Worm (Caenorhabditis elegans) whole organism, late embryonic: Measurements from ENCODE around the gene str-90.

ENCODE experiments used
- C08G9.2 ChIP-seq: sonication (generic microtip); optimal IDR thresholded peaks from 2 replicates; lab custom pipeline; 2016; ENCODE audit warnings: mild to moderate bottlenecking, missing genetic modification characterization, moderate library complexity, missing compliant biosample characterization
- C38D4.7 ChIP-seq: fragments of 200-800 bp; sonication (Bioruptor generic); optimal IDR thresholded peaks from 2 replicates; lab custom pipeline; 2018; ENCODE audit warnings: mild to moderate bottlenecking, missing genetic modification characterization, moderate library complexity, missing compliant biosample characterization
- K02D7.2 ChIP-seq: sonication (generic microtip); optimal IDR thresholded peaks from 2 replicates; lab custom pipeline; 2017; ENCODE audit warnings: mild to moderate bottlenecking, missing genetic modification characterization, missing compliant biosample characterization
- T23F11.4 ChIP-seq: fragments of 200-800 bp; sonication (Bioruptor generic); optimal IDR thresholded peaks from 2 replicates; lab custom pipeline; 2018; ENCODE audit warnings: mild to moderate bottlenecking, missing genetic modification characterization, missing compliant biosample characterization
- ahr-1 ChIP-seq: sonication (generic microtip); optimal IDR thresholded peaks from 2 replicates; lab custom pipeline; 2016; ENCODE audit warnings: missing genetic modification characterization, missing compliant biosample characterization
- ceh-18 ChIP-seq: sonication (generic microtip); optimal IDR thresholded peaks from 2 replicates; lab custom pipeline; 2016; ENCODE audit warnings: missing genetic modification characterization, missing compliant biosample characterization
- ceh-19 ChIP-seq: fragments of 200-800 bp; sonication (Bioruptor generic); optimal IDR thresholded peaks from 2 replicates; lab custom pipeline; 2018; ENCODE audit warnings: mild to moderate bottlenecking, missing genetic modification characterization, missing compliant biosample characterization
- ceh-2 ChIP-seq: sonication (generic microtip); optimal IDR thresholded peaks from 2 replicates; lab custom pipeline; 2016; ENCODE audit warnings: missing genotype, missing genetic modification characterization, missing compliant biosample characterization
- ceh-22 ChIP-seq: sonication (generic microtip); optimal IDR thresholded peaks from 2 replicates; lab custom pipeline; 2017; ENCODE audit warnings: missing biosample characterization, missing genetic modification characterization
- ceh-24 ChIP-seq: sonication (generic microtip); optimal IDR thresholded peaks from 2 replicates; lab custom pipeline; 2016; ENCODE audit warnings: mild to moderate bottlenecking, missing genetic modification characterization, missing compliant biosample characterization
- ceh-30 ChIP-seq: fragments of 150-350 bp; optimal IDR thresholded peaks from 2 replicates; lab custom pipeline; 2014; ENCODE audit warnings: missing biosample characterization, missing genetic modification characterization
- ceh-9 ChIP-seq: sonication (generic microtip); optimal IDR thresholded peaks from 2 replicates; lab custom pipeline; 2016; ENCODE audit warnings: mild to moderate bottlenecking, missing genetic modification characterization, inconsistent platforms, missing compliant biosample characterization
- dve-1 ChIP-seq: sonication (generic microtip); optimal IDR thresholded peaks from 2 replicates; lab custom pipeline; 2017; ENCODE audit warnings: antibody characterized with exemption, mild to moderate bottlenecking, missing genetic modification characterization, missing compliant biosample characterization
- elt-4 ChIP-seq: sonication (generic microtip); optimal IDR thresholded peaks from 2 replicates; lab custom pipeline; 2016; ENCODE audit warnings: missing genetic modification characterization, missing compliant biosample characterization
- ets-4 ChIP-seq: sonication (generic microtip); optimal IDR thresholded peaks from 2 replicates; lab custom pipeline; 2016; ENCODE audit warnings: missing genetic modification characterization, missing compliant biosample characterization
- fax-1 ChIP-seq: sonication (generic microtip); optimal IDR thresholded peaks from 2 replicates; lab custom pipeline; 2016; ENCODE audit warnings: missing genotype, missing genetic modification characterization, missing compliant biosample characterization
- fkh-10 ChIP-seq: fragments of 150-350 bp; optimal IDR thresholded peaks from 2 replicates; lab custom pipeline; 2014; ENCODE audit warnings: missing biosample characterization, missing genetic modification reagents, missing genetic modification characterization
- fkh-6 ChIP-seq: sonication (generic microtip); optimal IDR thresholded peaks from 2 replicates; lab custom pipeline; 2016; ENCODE audit warnings: missing genetic modification characterization, missing compliant biosample characterization
- hlh-30 ChIP-seq: sonication (generic microtip); optimal IDR thresholded peaks from 2 replicates; lab custom pipeline; 2017; ENCODE audit warnings: antibody characterized with exemption, missing genetic modification characterization, missing compliant biosample characterization; ENCODE audit not compliant: insufficient read depth
- hlh-6 ChIP-seq: sonication (generic microtip); optimal IDR thresholded peaks from 2 replicates; lab custom pipeline; 2016; ENCODE audit warnings: missing genotype, missing genetic modification characterization, missing compliant biosample characterization
- lin-11 ChIP-seq: fragments of 200-800 bp; sonication (Bioruptor generic); optimal IDR thresholded peaks from 2 replicates; lab custom pipeline; 2018; ENCODE audit warnings: mild to moderate bottlenecking, missing genetic modification characterization, missing compliant biosample characterization
- nfya-1 ChIP-seq: sonication (generic microtip); optimal IDR thresholded peaks from 2 replicates; lab custom pipeline; 2017; ENCODE audit warnings: missing genetic modification characterization, mild to moderate bottlenecking, missing compliant biosample characterization, antibody characterized with exemption, moderate library complexity
- nhr-11 ChIP-seq: fragments of 150-350 bp; optimal IDR thresholded peaks from 2 replicates; lab custom pipeline; 2014; ENCODE audit warnings: missing biosample characterization, missing genetic modification characterization
- odd-2 ChIP-seq: sonication (generic microtip); optimal IDR thresholded peaks from 2 replicates; lab custom pipeline; 2017; ENCODE audit warnings: antibody characterized with exemption, mild to moderate bottlenecking, missing genetic modification characterization, missing compliant biosample characterization
- pat-9 ChIP-seq: fragments of 200-800 bp; sonication (Bioruptor generic); optimal IDR thresholded peaks from 2 replicates; lab custom pipeline; 2018; ENCODE audit warnings: mild to moderate bottlenecking, missing genetic modification characterization, moderate library complexity, missing compliant biosample characterization
- pax-1 ChIP-seq: fragments of 150-350 bp; optimal IDR thresholded peaks from 2 replicates; lab custom pipeline; 2014; ENCODE audit warnings: missing biosample characterization, missing genetic modification characterization
- pha-4 ChIP-seq: fragments of 150-350 bp; optimal IDR thresholded peaks from 2 replicates; lab custom pipeline; 2018; ENCODE audit warnings: missing biosample characterization, missing genetic modification reagents, missing genetic modification characterization
- rnt-1 ChIP-seq: sonication (generic microtip); optimal IDR thresholded peaks from 2 replicates; lab custom pipeline; 2016; ENCODE audit warnings: missing genetic modification characterization, missing compliant biosample characterization
- sox-4 ChIP-seq: sonication (generic microtip); optimal IDR thresholded peaks from 2 replicates; lab custom pipeline; 2017; ENCODE audit warnings: mild to moderate bottlenecking, missing genetic modification characterization, inconsistent platforms, missing compliant biosample characterization
- syd-9 ChIP-seq: sonication (generic microtip); optimal IDR thresholded peaks from 2 replicates; lab custom pipeline; 2016; ENCODE audit warnings: mild to moderate bottlenecking, missing genetic modification characterization, moderate library complexity, missing compliant biosample characterization
- tbx-7 ChIP-seq: sonication (generic microtip); optimal IDR thresholded peaks from 2 replicates; lab custom pipeline; 2016; ENCODE audit warnings: missing genotype, missing genetic modification characterization, missing compliant biosample characterization
- unc-42 ChIP-seq: sonication (generic microtip); optimal IDR thresholded peaks from 2 replicates; lab custom pipeline; 2016; ENCODE audit warnings: missing genotype, missing genetic modification characterization, missing compliant biosample characterization
- zip-5 ChIP-seq: sonication (generic microtip); optimal IDR thresholded peaks from 2 replicates; lab custom pipeline; 2016; ENCODE audit warnings: missing genetic modification characterization, missing compliant biosample characterization
- ztf-16 ChIP-seq: sonication (generic microtip); optimal IDR thresholded peaks from 2 replicates; lab custom pipeline; 2017; ENCODE audit warnings: missing genetic modification characterization, missing compliant biosample characterization

The str-90 gene

DNA sequence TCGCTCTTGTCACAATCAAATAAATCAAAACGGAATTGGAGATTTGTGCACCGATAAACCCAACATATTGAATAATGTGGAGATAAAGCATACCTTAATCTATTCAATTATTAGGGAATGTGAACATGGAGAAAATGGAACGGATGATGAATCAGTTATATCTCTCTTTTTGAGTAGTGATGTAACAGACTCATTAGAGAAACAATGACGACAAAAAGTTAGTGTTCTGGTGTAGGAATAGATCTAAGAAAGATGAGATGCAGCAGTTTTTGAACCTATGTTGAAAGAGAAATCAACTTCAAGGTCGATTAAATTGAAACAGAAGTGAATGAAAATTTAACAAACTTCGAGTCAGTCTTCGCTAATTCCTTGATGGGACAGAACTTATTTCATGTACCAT, 7.7 kb upstream of the str-90 start, which contains the start of gene str-146:
Gene str-146, minus strand, starts transcription at position 101 of the 400 bp plus-strand sequence.
- TF ChIP-seq sox-4 (tag; lab: Kevin White, UChicago) (no peak), ahr-1 (tag; lab: Kevin White, UChicago) (no peak), C08G9.2 (tag; lab: Kevin White, UChicago) (no peak), fax-1 (no peak), hlh-6 (tag; lab: Kevin White, UChicago) (no peak), dve-1 (tag; lab: Kevin White, UChicago) (no peak), rnt-1 (no peak)

- TF ChIP-seq ceh-18 (no peak), hlh-30 (no peak), fkh-6 (tag; lab: Kevin White, UChicago) (no peak)
Measured at ce11 chrV:8098239-8098638, 4.8 kb upstream of the str-90 start, which contains the start of gene str-145. Gene str-145 (minus strand): TSS chrV:8098339.

DNA sequence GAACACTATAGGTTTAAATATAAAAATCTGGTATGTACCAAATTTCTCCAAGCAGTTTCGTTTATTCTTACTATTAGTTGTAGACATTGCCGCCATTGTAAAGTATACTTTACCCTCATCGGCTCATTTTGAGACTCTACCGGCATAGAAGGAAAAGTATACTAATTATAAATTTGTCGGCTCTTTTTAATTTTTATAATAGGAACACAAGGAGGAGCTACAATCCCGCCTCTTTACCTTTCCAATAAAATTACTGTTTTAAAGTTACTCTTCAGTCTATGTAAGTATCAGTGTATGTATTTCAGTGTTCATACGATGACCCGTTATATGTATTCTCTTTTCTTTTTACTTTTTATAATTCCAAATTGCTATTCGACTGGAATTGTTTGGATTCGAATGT, 3.8 kb upstream of the str-90 start, which contains the start of gene sdz-23:
Gene sdz-23, plus strand, starts transcription at position 301 of the 400 bp plus-strand sequence.
- TF ChIP-seq zip-5 (tag; lab: Kevin White, UChicago) (no peak), pax-1 (tag; lab: Kevin White, UChicago) (no peak), fkh-6 (tag; lab: Kevin White, UChicago) (no peak), tbx-7 (tag; lab: Kevin White, UChicago) (no peak), K02D7.2 (tag; lab: Kevin White, UChicago) (no peak), lin-11 (no peak), C38D4.7 (GFP tag; lab: Kevin White, UChicago) (no peak), ceh-22 (no peak), T23F11.4 (GFP tag; lab: Kevin White, UChicago) (no peak), ceh-2 (tag; lab: Kevin White, UChicago) (no peak), pat-9 (tag; lab: Kevin White, UChicago) (no peak), ceh-30 (no peak)

DNA sequence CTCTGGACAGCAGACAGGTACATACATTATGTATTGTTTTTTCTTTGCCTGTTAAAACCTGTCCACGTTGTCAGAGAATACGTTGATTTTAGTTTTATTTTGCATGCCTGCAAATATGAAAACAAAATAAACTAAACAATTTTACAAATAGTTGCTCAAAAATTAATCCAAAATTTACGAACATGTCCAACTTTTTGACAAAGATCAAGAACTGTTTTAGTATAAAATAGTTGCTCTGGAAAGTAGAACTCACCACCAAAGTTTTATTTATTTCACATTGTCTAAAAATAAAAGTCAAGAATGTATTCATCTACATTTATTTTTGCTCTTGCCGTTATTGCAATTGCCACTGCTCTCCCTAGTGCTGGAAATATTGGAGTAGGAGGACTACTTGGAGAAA, 1.4 kb downstream of the str-90 start, which contains the start of gene srlf-16:
Gene srlf-16, plus strand, starts transcription at position 301 of the 400 bp plus-strand sequence.
- no peak for TF ChIP-seq elt-4
- no peak for TF ChIP-seq odd-2 (tag; lab: Kevin White, UChicago)
- no peak for TF ChIP-seq pha-4 (tag; lab: Kevin White, UChicago)
- TF ChIP-seq syd-9 (tag; lab: Kevin White, UChicago), result no peak
- no peak for TF ChIP-seq ztf-16
- no peak for TF ChIP-seq unc-42 (tag; lab: Kevin White, UChicago)
- TF ChIP-seq hlh-30, result no peak
- no peak for TF ChIP-seq nfya-1 (tag; lab: Kevin White, UChicago)
- TF ChIP-seq ceh-18, result no peak
- TF ChIP-seq ets-4 (tag; lab: Kevin White, UChicago), result no peak
- TF ChIP-seq ceh-9 (tag; lab: Kevin White, UChicago), result no peak
- TF ChIP-seq, all 69 proteins: peak for 0

ce11 chrV:8108670-8109069, 5.6 kb downstream of the str-90 start, which contains the start of gene myo-5:
Gene myo-5 (plus strand): TSS chrV:8108970.
- no peak for TF ChIP-seq odd-2 (tag; lab: Kevin White, UChicago)
- TF ChIP-seq ceh-19, result no peak
- TF ChIP-seq nhr-11 (tag; lab: Kevin White, UChicago), result no peak
- TF ChIP-seq fkh-10 (GFP tag; lab: Kevin White, UChicago), result no peak
- TF ChIP-seq ceh-24, result no peak
- no peak for TF ChIP-seq K02D7.2 (tag; lab: Kevin White, UChicago)
- TF ChIP-seq, all 69 proteins: peak for 0
